Worm (Caenorhabditis elegans): ENCODE results near the gene C05D12.3.

DNA sequence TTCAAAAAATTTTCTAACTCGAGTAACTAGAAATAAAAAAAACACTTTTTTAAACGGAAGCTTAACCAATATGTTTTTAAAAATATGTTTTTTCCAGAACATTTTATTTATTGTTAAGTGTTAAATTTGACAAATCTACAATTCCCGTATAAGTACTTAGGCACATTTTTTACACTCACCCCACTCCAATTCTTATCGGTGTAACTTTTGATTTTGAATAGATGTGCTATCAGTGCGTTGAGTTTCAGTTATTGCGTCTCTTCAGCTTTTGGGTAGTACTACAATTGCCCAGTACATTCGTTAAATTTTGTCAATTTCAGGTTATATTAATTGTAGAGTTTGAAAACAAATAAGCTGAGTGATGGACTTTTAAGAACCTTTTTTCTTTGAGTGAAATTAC, 1.0 kb upstream of the C05D12.3 start:
- TF ChIP-seq W03F9.2 (tag; optimal IDR thresholded peaks at IDR 0.05) (no peak), him-1 (tag; optimal IDR thresholded peaks at IDR 0.05) (no peak), dao-5 (tag; optimal IDR thresholded peaks at IDR 0.05) (no peak)
